Fruit fly (Drosophila melanogaster) whole organism, prepupa: ENCODE results near the gene PIG-F.

Experiments
- CG11294 ChIP-seq: fragments of 200-800 bp; sonication (Bioruptor generic); IDR thresholded peaks from 2 replicates; pipeline ENCODE4 v1.3.6; 2022; ENCODE audit warnings: missing biosample characterization, missing genetic modification characterization
- CG32006 ChIP-seq: fragments of 200-800 bp; sonication (Bioruptor generic); optimal IDR thresholded peaks from 3 replicates; lab custom pipeline; 2017; ENCODE audit warnings: missing biosample characterization, mild to moderate bottlenecking, missing genetic modification characterization
- CG34406 ChIP-seq: fragments of 200-800 bp; sonication (Bioruptor generic); optimal IDR thresholded peaks from 3 replicates; lab custom pipeline; 2016; ENCODE audit warnings: missing biosample characterization, missing genetic modification characterization
- CG6792 ChIP-seq: fragments of 200-800 bp; sonication (Bioruptor generic); optimal IDR thresholded peaks from 3 replicates; lab custom pipeline; 2016; ENCODE audit warnings: missing biosample characterization, missing genetic modification characterization
- Ets96B ChIP-seq: fragments of 200-800 bp; optimal IDR thresholded peaks from 2 replicates; lab custom pipeline; 2019; ENCODE audit warnings: missing biosample characterization, mild to moderate bottlenecking, missing genetic modification characterization, moderate library complexity
- Sox14 ChIP-seq: fragments of 200-800 bp; sonication (Bioruptor generic); optimal IDR thresholded peaks from 3 replicates; lab custom pipeline; 2016; ENCODE audit warnings: missing biosample characterization, missing genetic modification characterization
- svp ChIP-seq: fragments of 200-800 bp; sonication (Bioruptor generic); peaks from one replicate; lab custom pipeline; 2016; ENCODE audit warnings: missing biosample characterization, missing genetic modification characterization

PIG-F gene

DNA sequence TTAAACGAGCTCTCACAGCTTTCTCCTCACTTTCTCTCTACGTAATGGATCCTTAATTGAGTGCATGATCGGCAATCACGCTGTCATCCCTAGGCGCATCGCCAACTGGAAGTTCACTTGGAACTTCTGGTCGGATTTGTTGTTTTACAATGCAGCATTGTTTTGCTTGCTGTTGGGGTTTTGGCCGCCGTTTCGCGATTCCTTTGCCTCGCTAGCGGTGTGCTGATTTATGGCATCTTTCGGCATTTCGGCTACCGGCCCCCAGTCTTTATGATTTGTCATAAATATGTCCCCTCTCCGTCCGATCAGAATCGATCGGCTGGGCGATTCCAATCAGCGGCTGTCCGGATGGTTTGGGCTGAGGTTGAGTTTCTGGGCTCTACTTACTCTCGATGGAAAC is 50.6 kb downstream of the PIG-F start:
- no peak for TF ChIP-seq CG34406 (GFP tag; lab: Kevin White, UChicago)
- TF ChIP-seq Ets96B (tag; lab: Kevin White, UChicago) = no peak
- TF ChIP-seq Sox14 (GFP tag; lab: Kevin White, UChicago) = no peak
- TF ChIP-seq svp (GFP tag; lab: Kevin White, UChicago) = no peak
- TF ChIP-seq CG6792 = no peak
- no peak for TF ChIP-seq CG32006 (GFP tag; lab: Kevin White, UChicago)
- TF ChIP-seq CG11294 (GFP tag; lab: Robert Waterston, UW) = no peak
